Fruit fly (Drosophila melanogaster): Measurements from ENCODE around the gene CG11537.

CG11537 gene

dm6 chr3L:3106146-3106545 is 37.1 kb downstream of the CG11537 start (continued):
- peak; percentile 61 for TF ChIP-seq CG10669 (GFP tag; optimal IDR thresholded peaks at IDR 0.05)
- no peak for TF ChIP-seq CG16779 (tag; optimal IDR thresholded peaks at IDR 0.05)
- peak; percentile 10; the same call in 1 of the 3 replicates for TF ChIP-seq eg (GFP tag; IDR thresholded peaks at IDR 0.05)
- no peak for TF ChIP-seq svp (GFP tag)
- TF ChIP-seq CG11902 (GFP tag; optimal IDR thresholded peaks at IDR 0.05): no peak
- TF ChIP-seq Sox15 (GFP tag; optimal IDR thresholded peaks at IDR 0.05): no peak
- no peak for TF ChIP-seq Met (GFP tag; optimal IDR thresholded peaks at IDR 0.05)
- TF ChIP-seq CG6163 (GFP tag; IDR thresholded peaks at IDR 0.05): 0 out of 3 replicates have a peak, but pooled peaks have one; percentile 26
- peak; percentile 62 for TF ChIP-seq Ets96B (tag; optimal IDR thresholded peaks at IDR 0.05)
- no peak for TF ChIP-seq fd85E (GFP tag; optimal IDR thresholded peaks at IDR 0.05)
- no peak for TF ChIP-seq CG6854 (GFP tag; optimal IDR thresholded peaks at IDR 0.05)
- TF ChIP-seq CG7368 (GFP tag; optimal IDR thresholded peaks at IDR 0.05): no peak
- peak; percentile 1 for TF ChIP-seq CG3919 (GFP tag; optimal IDR thresholded peaks at IDR 0.05)
- TF ChIP-seq Hr4 (GFP tag; optimal IDR thresholded peaks at IDR 0.05): peak; percentile 14
- no peak for TF ChIP-seq Sox102F (GFP tag; optimal IDR thresholded peaks at IDR 0.05)
- peak; percentile 71 for TF ChIP-seq CG6808 (GFP tag; optimal IDR thresholded peaks at IDR 0.05)
- no peak for TF ChIP-seq Blimp-1 (GFP tag; optimal IDR thresholded peaks at IDR 0.05)
- peak; percentile 57 for TF ChIP-seq CG32006 (GFP tag; optimal IDR thresholded peaks at IDR 0.05)
- peak; percentile 51; the same call in 1 of the 2 replicates for TF ChIP-seq CG15336 (GFP tag; IDR thresholded peaks at IDR 0.05)
- peak; percentile 33 for TF ChIP-seq CG4318 (GFP tag; optimal IDR thresholded peaks at IDR 0.05)
- TF ChIP-seq Eip78C (GFP tag): peak; percentile 79
- TF ChIP-seq dsx (GFP tag; optimal IDR thresholded peaks at IDR 0.05; ENCODE audit: poor library complexity, severe bottlenecking): peak; percentile 63
- no peak for TF ChIP-seq CG34406 (GFP tag; optimal IDR thresholded peaks at IDR 0.05)
- TF ChIP-seq esn (GFP tag; optimal IDR thresholded peaks at IDR 0.05): no peak
- no peak for TF ChIP-seq CG6276 (GFP tag; optimal IDR thresholded peaks at IDR 0.05)
- TF ChIP-seq ss (GFP tag; optimal IDR thresholded peaks at IDR 0.05): peak; percentile 35 to 61
- TF ChIP-seq fd59A (GFP tag; optimal IDR thresholded peaks at IDR 0.05): peak; percentile 52

dm6 chr3L:3105531-3105930 is 37.7 kb downstream of the CG11537 start:
- TF ChIP-seq CG10631 (GFP tag; optimal IDR thresholded peaks at IDR 0.05) (no peak), CG6163 (GFP tag; IDR thresholded peaks at IDR 0.05) (0 out of 3 replicates have a peak, but pooled peaks have one; percentile 30), CG6276 (GFP tag; optimal IDR thresholded peaks at IDR 0.05) (peak; percentile 58), eg (GFP tag; IDR thresholded peaks at IDR 0.05) (peak; percentile 34; the same call in 1 of the 3 replicates), CG8119 (GFP tag; IDR thresholded peaks at IDR 0.05) (peak; percentile 53; the same call in 1 of the 3 replicates)

- TF ChIP-seq CG6792 (GFP tag; optimal IDR thresholded peaks at IDR 0.05): no peak
- TF ChIP-seq CG11762 (GFP tag; optimal IDR thresholded peaks at IDR 0.05; ENCODE audit: insufficient read depth): no peak
- TF ChIP-seq Gug (GFP tag; IDR thresholded peaks at IDR 0.05): no peak
- no peak for TF ChIP-seq Sox14 (GFP tag; optimal IDR thresholded peaks at IDR 0.05)
- TF ChIP-seq achi (GFP tag; optimal IDR thresholded peaks at IDR 0.05): no peak
- TF ChIP-seq CG11902 (GFP tag; optimal IDR thresholded peaks at IDR 0.05): no peak
- no peak for TF ChIP-seq CG8119 (GFP tag; IDR thresholded peaks at IDR 0.05)
- no peak for TF ChIP-seq cyc (GFP tag; optimal IDR thresholded peaks at IDR 0.05)
- no peak for TF ChIP-seq CG4318 (GFP tag; optimal IDR thresholded peaks at IDR 0.05)
- no peak for TF ChIP-seq CG32006 (GFP tag; optimal IDR thresholded peaks at IDR 0.05)
Measured at dm6 chr3L:3102506-3103023, 40.7 kb downstream of the CG11537 start.

- TF ChIP-seq CG6808 (GFP tag; optimal IDR thresholded peaks at IDR 0.05) (peak; percentile 35), CG10669 (GFP tag; optimal IDR thresholded peaks at IDR 0.05) (peak; percentile 31), eg (GFP tag; IDR thresholded peaks at IDR 0.05) (no peak)
Measured at dm6 chr3L:3101157-3101556, 42.1 kb downstream of the CG11537 start.

Data from whole organism, prepupa.